Worm (Caenorhabditis elegans) whole organism, young adult: ENCODE measurements around the gene memb-2.

Source experiments
- B0336.3 ChIP-seq: fragments of 200-800 bp; sonication (Bioruptor generic); IDR thresholded peaks from 2 replicates; pipeline ENCODE4 v1.3.6; 2022; ENCODE audit warnings: missing genetic modification characterization, missing compliant biosample characterization
- F23B12.7 ChIP-seq: sonication (generic microtip); optimal IDR thresholded peaks from 2 replicates; lab custom pipeline; 2017; ENCODE audit warnings: missing genetic modification characterization, mild to moderate bottlenecking, missing compliant biosample characterization, antibody characterized with exemption, moderate library complexity; ENCODE audit not compliant: insufficient read depth
- F37B4.10 ChIP-seq: fragments of 200-800 bp; sonication (Bioruptor generic); IDR thresholded peaks from 2 replicates; pipeline ENCODE4 v1.3.6; 2022; ENCODE audit warnings: missing genetic modification characterization, missing compliant biosample characterization
- F49E8.2 ChIP-seq: sonication (generic microtip); optimal IDR thresholded peaks from 3 replicates; lab custom pipeline; 2017; ENCODE audit warnings: missing genetic modification characterization, mild to moderate bottlenecking, missing compliant biosample characterization, antibody characterized with exemption, moderate library complexity; ENCODE audit not compliant: insufficient read depth
- F52B5.7 ChIP-seq: sonication (generic microtip); optimal IDR thresholded peaks from 2 replicates; lab custom pipeline; 2016; ENCODE audit warnings: mild to moderate bottlenecking, missing genetic modification characterization, missing compliant biosample characterization
- F57A8.1 ChIP-seq: fragments of 200-800 bp; sonication (Bioruptor generic); optimal IDR thresholded peaks from 2 replicates; lab custom pipeline; 2018; ENCODE audit warnings: mild to moderate bottlenecking, missing genetic modification characterization, moderate library complexity, missing compliant biosample characterization
- K11D2.4 ChIP-seq: fragments of 200-800 bp; sonication (Bioruptor generic); IDR thresholded peaks from 2 replicates; pipeline ENCODE4 v1.3.6; 2022; ENCODE audit warnings: missing genetic modification reagents, missing genetic modification characterization, missing compliant biosample characterization
- T26A5.8 ChIP-seq: sonication (generic microtip); optimal IDR thresholded peaks from 2 replicates; lab custom pipeline; 2016; ENCODE audit warnings: missing genetic modification characterization, missing compliant biosample characterization
- Y53F4B.3 ChIP-seq: fragments of 200-800 bp; sonication (Bioruptor generic); IDR thresholded peaks from 2 replicates; pipeline ENCODE4 v1.3.6; 2022; ENCODE audit warnings: missing genetic modification reagents, missing genetic modification characterization, missing compliant biosample characterization
- Y56A3A.18 ChIP-seq: fragments of 200-800 bp; sonication (Bioruptor generic); IDR thresholded peaks from 2 replicates; pipeline ENCODE4 v1.3.6; 2022; ENCODE audit warnings: missing genetic modification reagents, missing genetic modification characterization, missing compliant biosample characterization
- aptf-3 ChIP-seq: fragments of 200-800 bp; sonication (Bioruptor generic); IDR thresholded peaks from 2 replicates; pipeline ENCODE4 v1.3.6; 2022; ENCODE audit warnings: missing genetic modification characterization, missing compliant biosample characterization
- bed-1 ChIP-seq: fragments of 200-800 bp; sonication (Bioruptor generic); IDR thresholded peaks from 2 replicates; pipeline ENCODE4 v1.3.6; 2022; ENCODE audit warnings: missing genetic modification reagents, missing genetic modification characterization, missing compliant biosample characterization
- ceh-100 ChIP-seq: fragments of 200-800 bp; sonication (Bioruptor generic); IDR thresholded peaks from 2 replicates; pipeline ENCODE4 v1.3.6; 2022; ENCODE audit warnings: missing genetic modification reagents, missing genetic modification characterization, missing compliant biosample characterization
- ceh-40 ChIP-seq: fragments of 200-800 bp; sonication (Bioruptor generic); IDR thresholded peaks from 2 replicates; pipeline ENCODE4 v1.3.6; 2022; ENCODE audit warnings: missing genetic modification characterization, missing compliant biosample characterization
- ceh-91 ChIP-seq: fragments of 200-800 bp; sonication (Bioruptor generic); IDR thresholded peaks from 2 replicates; pipeline ENCODE4 v1.3.6; 2022; ENCODE audit warnings: missing genetic modification reagents, missing genetic modification characterization, missing compliant biosample characterization
- chd-7 ChIP-seq: sonication (generic microtip); optimal IDR thresholded peaks from 2 replicates; lab custom pipeline; 2016; ENCODE audit warnings: mild to moderate bottlenecking, missing genetic modification characterization, moderate library complexity, missing compliant biosample characterization
- egl-44 ChIP-seq: fragments of 200-800 bp; sonication (Bioruptor generic); IDR thresholded peaks from 2 replicates; pipeline ENCODE4 v1.3.6; 2022; ENCODE audit warnings: missing genetic modification reagents, missing genetic modification characterization, missing compliant biosample characterization
- egrh-3 ChIP-seq: fragments of 200-800 bp; sonication (Bioruptor generic); IDR thresholded peaks from 2 replicates; pipeline ENCODE4 v1.3.6; 2022; ENCODE audit warnings: missing genetic modification reagents, missing genetic modification characterization, missing compliant biosample characterization
- him-1 ChIP-seq: sonication (generic microtip); optimal IDR thresholded peaks from 2 replicates; lab custom pipeline; 2016; ENCODE audit warnings: missing genotype, missing genetic modification reagents, missing genetic modification characterization, missing compliant biosample characterization
- hlh-12 ChIP-seq: sonication (generic microtip); optimal IDR thresholded peaks from 2 replicates; lab custom pipeline; 2016; ENCODE audit warnings: missing genetic modification characterization, missing compliant biosample characterization
- hrde-1 ChIP-seq: sonication (generic microtip); optimal IDR thresholded peaks from 2 replicates; lab custom pipeline; 2016; ENCODE audit warnings: missing genetic modification characterization, mild to moderate bottlenecking, missing compliant biosample characterization, moderate library complexity, missing genotype, missing genetic modification reagents, borderline replicate concordance
- lag-1 ChIP-seq: fragments of 200-800 bp; sonication (Bioruptor generic); IDR thresholded peaks from 2 replicates; pipeline ENCODE4 v1.3.6; 2022; ENCODE audit warnings: missing genetic modification reagents, missing genetic modification characterization, missing compliant biosample characterization
- let-526 ChIP-seq: fragments of 200-800 bp; sonication (Bioruptor generic); IDR thresholded peaks from 2 replicates; pipeline ENCODE4 v1.3.6; 2022; ENCODE audit warnings: missing genetic modification reagents, missing genetic modification characterization, missing compliant biosample characterization
- lin-40 ChIP-seq: sonication (generic microtip); optimal IDR thresholded peaks from 2 replicates; lab custom pipeline; 2016; ENCODE audit warnings: missing genetic modification characterization, mild to moderate bottlenecking, missing compliant biosample characterization, missing genotype, missing genetic modification reagents
- lir-1 ChIP-seq: fragments of 200-800 bp; sonication (Bioruptor generic); conservative IDR thresholded peaks from 2 replicates; pipeline ENCODE4 v1.3.6; 2022; ENCODE audit warnings: missing genetic modification reagents, missing genetic modification characterization, missing compliant biosample characterization
- lsl-1 ChIP-seq: fragments of 200-800 bp; sonication (Bioruptor generic); optimal IDR thresholded peaks from 2 replicates; lab custom pipeline; 2018; ENCODE audit warnings: mild to moderate bottlenecking, missing genetic modification characterization, moderate library complexity, missing compliant biosample characterization
- madf-10 ChIP-seq: sonication (generic microtip); optimal IDR thresholded peaks from 2 replicates; lab custom pipeline; 2016; ENCODE audit warnings: mild to moderate bottlenecking, missing genetic modification characterization, missing compliant biosample characterization
- madf-3 ChIP-seq: fragments of 200-800 bp; sonication (Bioruptor generic); IDR thresholded peaks from 2 replicates; pipeline ENCODE4 v1.3.6; 2022; ENCODE audit warnings: missing genetic modification reagents, missing genetic modification characterization, missing compliant biosample characterization
- madf-6 ChIP-seq: fragments of 200-800 bp; sonication (Bioruptor generic); IDR thresholded peaks from 2 replicates; pipeline ENCODE4 v1.3.6; 2022; ENCODE audit warnings: missing genetic modification reagents, missing genetic modification characterization, missing compliant biosample characterization
- mel-28 ChIP-seq: sonication (generic microtip); optimal IDR thresholded peaks from 2 replicates; lab custom pipeline; 2016; ENCODE audit warnings: borderline replicate concordance, mild to moderate bottlenecking, missing genetic modification characterization, missing compliant biosample characterization
- nfya-1 ChIP-seq: sonication (generic microtip); optimal IDR thresholded peaks from 2 replicates; lab custom pipeline; 2017; ENCODE audit warnings: antibody characterized with exemption, missing compliant biosample characterization, missing genetic modification characterization, borderline replicate concordance; ENCODE audit not compliant: insufficient read depth
- nfya-2 ChIP-seq: fragments of 200-800 bp; sonication (Bioruptor generic); IDR thresholded peaks from 2 replicates; pipeline ENCODE4 v1.3.6; 2022; ENCODE audit warnings: missing genetic modification reagents, missing genetic modification characterization, missing compliant biosample characterization
- nfyb-1 ChIP-seq: fragments of 200-800 bp; sonication (Bioruptor generic); IDR thresholded peaks from 2 replicates; pipeline ENCODE4 v1.3.6; 2022; ENCODE audit warnings: missing genetic modification reagents, missing genetic modification characterization, missing compliant biosample characterization
- nhr-90 ChIP-seq: sonication (generic microtip); optimal IDR thresholded peaks from 2 replicates; lab custom pipeline; 2016; ENCODE audit warnings: missing genotype, mild to moderate bottlenecking, missing genetic modification characterization, missing compliant biosample characterization
- pbrm-1 ChIP-seq: fragments of 200-800 bp; sonication (Bioruptor generic); IDR thresholded peaks from 2 replicates; pipeline ENCODE4 v1.3.6; 2022; ENCODE audit warnings: missing genetic modification reagents, missing genetic modification characterization, missing compliant biosample characterization
- pha-4 ChIP-seq: fragments of 150-350 bp; sonication (generic microtip); optimal IDR thresholded peaks from 2 replicates; lab custom pipeline; 2014; ENCODE audit warnings: missing biosample characterization, missing genetic modification reagents, missing genetic modification characterization
- rec-8 ChIP-seq, 2 experiments: sonication (generic microtip); optimal IDR thresholded peaks; 2 replicates each; lab custom pipeline; 2016; ENCODE audit warnings: mild to moderate bottlenecking in 2 of 2, missing genetic modification characterization in 2 of 2, missing genetic modification reagents in 2 of 2, missing genotype in 2 of 2, missing biosample characterization in 1 of 2, missing compliant biosample characterization in 1 of 2, moderate library complexity in 1 of 2
- repo-1 ChIP-seq: sonication (generic microtip); optimal IDR thresholded peaks from 2 replicates; lab custom pipeline; 2017; ENCODE audit warnings: mild to moderate bottlenecking, missing genetic modification characterization, missing compliant biosample characterization
- snpc-1.1 ChIP-seq: sonication (generic microtip); optimal IDR thresholded peaks from 2 replicates; lab custom pipeline; 2017; ENCODE audit warnings: missing genetic modification characterization, mild to moderate bottlenecking, missing compliant biosample characterization, antibody characterized with exemption, moderate library complexity, missing genotype, missing genetic modification reagents; ENCODE audit not compliant: insufficient read depth
- snpc-1.3 ChIP-seq: sonication (generic microtip); optimal IDR thresholded peaks from 2 replicates; lab custom pipeline; 2017; ENCODE audit warnings: missing genetic modification characterization, mild to moderate bottlenecking, missing compliant biosample characterization, antibody characterized with exemption, moderate library complexity, missing genotype, missing genetic modification reagents; ENCODE audit not compliant: insufficient read depth
- snpc-3.4 ChIP-seq: sonication (generic microtip); optimal IDR thresholded peaks from 2 replicates; lab custom pipeline; 2017; ENCODE audit warnings: missing genetic modification characterization, mild to moderate bottlenecking, missing compliant biosample characterization, antibody characterized with exemption, moderate library complexity, missing genotype, missing genetic modification reagents
- somi-1 ChIP-seq: fragments of 200-800 bp; sonication (Bioruptor generic); optimal IDR thresholded peaks from 2 replicates; lab custom pipeline; 2018; ENCODE audit warnings: mild to moderate bottlenecking, missing genetic modification characterization, missing compliant biosample characterization
- tbp1 ChIP-seq: fragments of 200-800 bp; sonication (Bioruptor generic); optimal IDR thresholded peaks from 2 replicates; lab custom pipeline; 2018; ENCODE audit warnings: mild to moderate bottlenecking, missing genetic modification characterization, missing compliant biosample characterization
- tbx-9 ChIP-seq: sonication (generic microtip); optimal IDR thresholded peaks from 2 replicates; lab custom pipeline; 2016; ENCODE audit warnings: borderline replicate concordance, missing genetic modification characterization, inconsistent platforms, missing compliant biosample characterization
- tlf-1 ChIP-seq: fragments of 200-800 bp; sonication (Bioruptor generic); optimal IDR thresholded peaks from 2 replicates; lab custom pipeline; 2018; ENCODE audit warnings: mild to moderate bottlenecking, missing genetic modification characterization, missing compliant biosample characterization
- unc-130 ChIP-seq: sonication (generic microtip); optimal IDR thresholded peaks from 2 replicates; lab custom pipeline; 2016; ENCODE audit warnings: missing genetic modification reagents, missing genetic modification characterization, missing compliant biosample characterization
- ztf-25 ChIP-seq: fragments of 200-800 bp; sonication (Bioruptor generic); IDR thresholded peaks from 2 replicates; pipeline ENCODE4 v1.3.6; 2022; ENCODE audit warnings: missing genetic modification reagents, missing genetic modification characterization, missing compliant biosample characterization
- ztf-26 ChIP-seq: sonication (generic microtip); optimal IDR thresholded peaks from 2 replicates; lab custom pipeline; 2017; ENCODE audit warnings: missing genetic modification characterization, missing compliant biosample characterization
- ztf-28 ChIP-seq: fragments of 200-800 bp; sonication (Bioruptor generic); IDR thresholded peaks from 2 replicates; pipeline ENCODE4 v1.3.6; 2022; ENCODE audit warnings: missing genetic modification reagents, missing genetic modification characterization, missing compliant biosample characterization

memb-2 gene

ce11 chrV:5576008-5576407, 43.9 kb downstream of the memb-2 start (continued):
- TF ChIP-seq lin-40 (tag; lab: Kevin White, UChicago) (peak; percentile 53), madf-10 (tag; lab: Kevin White, UChicago) (peak; percentile 35), ceh-91 (no peak), ztf-26 (tag; lab: Kevin White, UChicago) (no peak), nfyb-1 (GFP tag; lab: Robert Waterston, UW) (peak; percentile 74), chd-7 (tag; lab: Kevin White, UChicago) (no peak), him-1 (tag; lab: Kevin White, UChicago) (no peak), F52B5.7 (tag; lab: Kevin White, UChicago) (no peak), unc-130 (GFP tag; lab: Kevin White, UChicago) (no peak), tlf-1 (GFP tag; lab: Kevin White, UChicago) (no peak), ztf-28 (GFP tag; lab: Robert Waterston, UW) (no peak), rec-8 (tag; optimal IDR thresholded peaks at IDR 0.05; lab: Kevin White, UChicago) (no peak), lir-1 (GFP tag; lab: Robert Waterston, UW) (no peak), mel-28 (tag; lab: Kevin White, UChicago) (no peak), F37B4.10 (GFP tag; lab: Robert Waterston, UW) (no peak), snpc-3.4 (no peak), snpc-1.1 (tag; lab: Kevin White, UChicago) (no peak), Y53F4B.3 (GFP tag; lab: Robert Waterston, UW) (no peak), egrh-3 (no peak), lsl-1 (GFP tag; lab: Kevin White, UChicago) (no peak), hrde-1 (tag; lab: Kevin White, UChicago) (no peak), lag-1 (GFP tag; lab: Robert Waterston, UW) (no peak), T26A5.8 (no peak), egl-44 (GFP tag; lab: Robert Waterston, UW) (no peak), hlh-12 (no peak), madf-3 (no peak), F23B12.7 (tag; lab: Kevin White, UChicago) (no peak), somi-1 (GFP tag; lab: Kevin White, UChicago) (no peak), bed-1 (GFP tag; lab: Robert Waterston, UW) (no peak), tbp1 (GFP tag; lab: Kevin White, UChicago) (peak; percentile 27), Y56A3A.18 (GFP tag; lab: Robert Waterston, UW) (no peak), K11D2.4 (no peak), madf-6 (GFP tag; lab: Robert Waterston, UW) (no peak), ceh-40 (GFP tag; lab: Robert Waterston, UW) (no peak), pbrm-1 (no peak), nfya-2 (GFP tag; lab: Robert Waterston, UW) (no peak), F57A8.1 (GFP tag; lab: Kevin White, UChicago) (no peak), nhr-90 (tag; lab: Kevin White, UChicago) (peak; percentile 32), aptf-3 (GFP tag; lab: Robert Waterston, UW) (no peak), tbx-9 (tag; lab: Kevin White, UChicago) (no peak), B0336.3 (no peak), nfya-1 (tag; lab: Kevin White, UChicago) (no peak), snpc-1.3 (tag; lab: Kevin White, UChicago) (no peak), let-526 (GFP tag; lab: Robert Waterston, UW) (no peak), ceh-100 (GFP tag; lab: Robert Waterston, UW) (no peak), F49E8.2 (no peak), pha-4 (tag; lab: Kevin White, UChicago) (peak; percentile 83), ztf-25 (GFP tag; lab: Robert Waterston, UW) (no peak), repo-1 (tag; lab: Kevin White, UChicago) (peak; percentile 63)
